Fruit fly (Drosophila melanogaster): ENCODE data around the gene CG7601.

CG7601 gene

dm6 chr3R:29745056-29745455, 8.5 kb upstream of the CG7601 start, which contains the start of the genes Wdr24 and IntS11 (continued):
- TF ChIP-seq tai (GFP tag; optimal IDR thresholded peaks at IDR 0.05) = no peak
- no peak for TF ChIP-seq Dif (GFP tag; optimal IDR thresholded peaks at IDR 0.05; ENCODE audit: partially characterized antibody)
- no peak for TF ChIP-seq Hr78 (GFP tag; optimal IDR thresholded peaks at IDR 0.05)
- no peak for TF ChIP-seq usp (GFP tag; optimal IDR thresholded peaks at IDR 0.05)
- peak; percentile 64 for TF ChIP-seq Hr83 (GFP tag; optimal IDR thresholded peaks at IDR 0.05; ENCODE audit: poor library complexity, severe bottlenecking)
- no peak for TF ChIP-seq brk (GFP tag; optimal IDR thresholded peaks at IDR 0.05)
- peak; percentile 94 for TF ChIP-seq ey (GFP tag; optimal IDR thresholded peaks at IDR 0.05)
- TF ChIP-seq Hnf4 (GFP tag; optimal IDR thresholded peaks at IDR 0.05) = no peak
- TF ChIP-seq Dfd (GFP tag; optimal IDR thresholded peaks at IDR 0.05) = no peak
- no peak for TF ChIP-seq Myc (optimal IDR thresholded peaks at IDR 0.05)

DNA sequence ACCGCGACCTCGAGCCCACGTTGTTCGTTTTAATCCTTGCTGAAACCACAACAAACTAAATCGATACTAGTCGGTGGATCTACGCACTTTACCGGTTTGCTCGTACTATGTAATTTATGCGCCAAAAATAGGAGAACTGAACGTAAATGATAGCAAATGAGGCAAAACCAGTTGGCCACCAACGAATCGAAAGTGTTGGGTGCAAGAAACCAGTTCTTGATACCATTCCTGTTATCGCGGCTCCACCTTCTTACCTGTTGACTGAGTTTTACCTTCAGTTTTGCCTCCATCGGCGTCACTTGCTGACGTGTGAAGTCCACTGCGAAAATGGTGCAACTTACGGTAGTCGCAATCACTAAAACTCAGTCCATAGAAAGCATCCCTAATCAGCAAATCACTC, 3.5 kb upstream of the CG7601 start:
- TF ChIP-seq CrebA (GFP tag; optimal IDR thresholded peaks at IDR 0.05; ENCODE audit: borderline replicate concordance) = no peak
- TF ChIP-seq OdsH (GFP tag; optimal IDR thresholded peaks at IDR 0.05) = no peak
- TF ChIP-seq CG32264 (GFP tag; optimal IDR thresholded peaks at IDR 0.05) = no peak
- TF ChIP-seq sage (GFP tag; optimal IDR thresholded peaks at IDR 0.05) = no peak
- no peak for TF ChIP-seq GATAd (GFP tag; optimal IDR thresholded peaks at IDR 0.05)
- no peak for TF ChIP-seq dsf (GFP tag; optimal IDR thresholded peaks at IDR 0.05; ENCODE audit: borderline replicate concordance)
- no peak for TF ChIP-seq rgr (GFP tag; optimal IDR thresholded peaks at IDR 0.05)
- TF ChIP-seq woc (GFP tag; optimal IDR thresholded peaks at IDR 0.05) = no peak
- TF ChIP-seq pan (optimal IDR thresholded peaks at IDR 0.05) = no peak
- no peak for TF ChIP-seq sv (GFP tag; optimal IDR thresholded peaks at IDR 0.05)
- no peak for TF ChIP-seq N (GFP tag; optimal IDR thresholded peaks at IDR 0.05)
- TF ChIP-seq Myc (optimal IDR thresholded peaks at IDR 0.05) = no peak
- no peak for TF ChIP-seq HLH106 (tag; optimal IDR thresholded peaks at IDR 0.05)
- no peak for TF ChIP-seq CG9705 (GFP tag; optimal IDR thresholded peaks at IDR 0.05)
- no peak for TF ChIP-seq psq (GFP tag; optimal IDR thresholded peaks at IDR 0.05)
- no peak for TF ChIP-seq Dif (GFP tag; optimal IDR thresholded peaks at IDR 0.05; ENCODE audit: partially characterized antibody)
- no peak for TF ChIP-seq lola (GFP tag; optimal IDR thresholded peaks at IDR 0.05)
- no peak for TF ChIP-seq fru (GFP tag; optimal IDR thresholded peaks at IDR 0.05)

dm6 chr3R:29737891-29738290, 1.3 kb upstream of the CG7601 start, which contains the start of gene Gnpnat:
Gnpnat (plus strand) TSS chr3R:29738275.
- TF ChIP-seq tai (GFP tag; optimal IDR thresholded peaks at IDR 0.05) = no peak
- no peak for TF ChIP-seq dsf (GFP tag; optimal IDR thresholded peaks at IDR 0.05; ENCODE audit: borderline replicate concordance)
- TF ChIP-seq Dfd (GFP tag; optimal IDR thresholded peaks at IDR 0.05) = no peak
- no peak for TF ChIP-seq GATAd (GFP tag; optimal IDR thresholded peaks at IDR 0.05)
- TF ChIP-seq ey (GFP tag; optimal IDR thresholded peaks at IDR 0.05) = peak; percentile 3
- peak; percentile 46 for TF ChIP-seq HLH106 (tag; optimal IDR thresholded peaks at IDR 0.05)
- TF ChIP-seq lola (GFP tag; optimal IDR thresholded peaks at IDR 0.05) = no peak
- no peak for TF ChIP-seq dmrt93B (GFP tag; optimal IDR thresholded peaks at IDR 0.05)
- peak; percentile 50 for TF ChIP-seq Sp1 (GFP tag; optimal IDR thresholded peaks at IDR 0.05)
- TF ChIP-seq Hnf4 (GFP tag; optimal IDR thresholded peaks at IDR 0.05) = peak; percentile 55
- TF ChIP-seq rgr (GFP tag; optimal IDR thresholded peaks at IDR 0.05) = peak; percentile 58
- TF ChIP-seq br (GFP tag; optimal IDR thresholded peaks at IDR 0.05) = peak; percentile 11
- no peak for TF ChIP-seq CG32264 (GFP tag; optimal IDR thresholded peaks at IDR 0.05)
- no peak for TF ChIP-seq Hr83 (GFP tag; optimal IDR thresholded peaks at IDR 0.05; ENCODE audit: poor library complexity, severe bottlenecking)
- TF ChIP-seq Dif (GFP tag; optimal IDR thresholded peaks at IDR 0.05; ENCODE audit: partially characterized antibody) = no peak
- TF ChIP-seq fru (GFP tag; optimal IDR thresholded peaks at IDR 0.05) = peak; percentile 60
- peak; percentile 70 for TF ChIP-seq OdsH (GFP tag; optimal IDR thresholded peaks at IDR 0.05)
- no peak for TF ChIP-seq Hr78 (GFP tag; optimal IDR thresholded peaks at IDR 0.05)
- TF ChIP-seq CrebA (GFP tag; optimal IDR thresholded peaks at IDR 0.05; ENCODE audit: borderline replicate concordance) = no peak
- no peak for TF ChIP-seq brk (GFP tag; optimal IDR thresholded peaks at IDR 0.05)
- TF ChIP-seq N (GFP tag; optimal IDR thresholded peaks at IDR 0.05) = no peak
- no peak for TF ChIP-seq Mio (GFP tag; optimal IDR thresholded peaks at IDR 0.05)
- no peak for TF ChIP-seq usp (GFP tag; optimal IDR thresholded peaks at IDR 0.05)
- TF ChIP-seq sv (GFP tag; optimal IDR thresholded peaks at IDR 0.05) = peak; percentile 5
- peak; percentile 13 for TF ChIP-seq woc (GFP tag; optimal IDR thresholded peaks at IDR 0.05)
- TF ChIP-seq Abd-B (GFP tag; optimal IDR thresholded peaks at IDR 0.05) = no peak
- no peak for TF ChIP-seq jim (GFP tag; optimal IDR thresholded peaks at IDR 0.05)
- TF ChIP-seq Jra (GFP tag; optimal IDR thresholded peaks at IDR 0.05) = peak; percentile 5
- no peak for TF ChIP-seq dl (GFP tag; optimal IDR thresholded peaks at IDR 0.05; ENCODE audit: insufficient read depth in 1 of 2, partially characterized antibody in 2 of 2)
- no peak for TF ChIP-seq sage (GFP tag; optimal IDR thresholded peaks at IDR 0.05)
- peak in 1 of 2 experiments; percentile 69 for TF ChIP-seq foxo (GFP tag; optimal IDR thresholded peaks at IDR 0.05)
- peak; percentile 79 for TF ChIP-seq psq (GFP tag; optimal IDR thresholded peaks at IDR 0.05)
- TF ChIP-seq h (GFP tag; optimal IDR thresholded peaks at IDR 0.05) = peak; percentile 47

Data from whole organism, wandering third instar larva.